Worm (Caenorhabditis elegans) whole organism, L2 larva: Measurements from ENCODE around the gene F14H12.3.

ENCODE experiments used
- C34F6.9 ChIP-seq: fragments of 150-350 bp; optimal IDR thresholded peaks from 2 replicates; lab custom pipeline; 2014; ENCODE audit warnings: missing biosample characterization, missing genetic modification characterization
- F13H6.1 ChIP-seq: sonication (generic microtip); optimal IDR thresholded peaks from 2 replicates; lab custom pipeline; 2016; ENCODE audit warnings: missing genetic modification characterization, missing compliant biosample characterization
- R02D3.7 ChIP-seq: fragments of 150-350 bp; optimal IDR thresholded peaks from 2 replicates; lab custom pipeline; 2014; ENCODE audit warnings: missing biosample characterization, missing genetic modification characterization
- Y55F3AM.14 ChIP-seq: fragments of 200-800 bp; sonication (Bioruptor generic); optimal IDR thresholded peaks from 2 replicates; lab custom pipeline; 2018; ENCODE audit warnings: mild to moderate bottlenecking, missing genetic modification characterization, missing compliant biosample characterization
- alr-1 ChIP-seq: fragments of 150-350 bp; optimal IDR thresholded peaks from 2 replicates; lab custom pipeline; 2014; ENCODE audit warnings: missing biosample characterization, missing genetic modification characterization
- ama-1 ChIP-seq: fragments of 150-350 bp; optimal IDR thresholded peaks from 2 replicates; lab custom pipeline; 2018; ENCODE audit warnings: inconsistent platforms
- ceh-82 ChIP-seq: fragments of 150-350 bp; optimal IDR thresholded peaks from 2 replicates; lab custom pipeline; 2014; ENCODE audit warnings: missing biosample characterization, missing genetic modification characterization
- crh-2 ChIP-seq: sonication (generic microtip); optimal IDR thresholded peaks from 2 replicates; lab custom pipeline; 2017; ENCODE audit warnings: missing biosample characterization, missing genetic modification characterization
- dmd-4 ChIP-seq: sonication (generic microtip); optimal IDR thresholded peaks from 2 replicates; lab custom pipeline; 2017; ENCODE audit warnings: missing biosample characterization, missing genetic modification characterization
- egl-27 ChIP-seq: sonication (generic microtip); optimal IDR thresholded peaks from 3 replicates; lab custom pipeline; 2017; ENCODE audit warnings: missing biosample characterization, missing genetic modification reagents, missing genetic modification characterization
- elt-1 ChIP-seq: fragments of 150-350 bp; optimal IDR thresholded peaks from 2 replicates; lab custom pipeline; 2014; ENCODE audit warnings: missing biosample characterization, missing genetic modification characterization
- fos-1 ChIP-seq: fragments of 150-350 bp; optimal IDR thresholded peaks from 2 replicates; lab custom pipeline; 2014; ENCODE audit warnings: missing biosample characterization, missing genetic modification characterization
- gmeb-1 ChIP-seq: fragments of 150-350 bp; optimal IDR thresholded peaks from 2 replicates; lab custom pipeline; 2014; ENCODE audit warnings: missing biosample characterization, missing genetic modification characterization
- lin-11 ChIP-seq: fragments of 150-350 bp; sonication (generic microtip); optimal IDR thresholded peaks from 2 replicates; lab custom pipeline; 2014; ENCODE audit warnings: missing biosample characterization, missing genetic modification characterization, inconsistent platforms, mixed read lengths
- lin-13 ChIP-seq: fragments of 150-350 bp; optimal IDR thresholded peaks from 2 replicates; lab custom pipeline; 2014; ENCODE audit warnings: missing biosample characterization, missing genetic modification reagents, missing genetic modification characterization
- lin-39 ChIP-seq: fragments of 150-350 bp; optimal IDR thresholded peaks from 2 replicates; lab custom pipeline; 2014; ENCODE audit warnings: missing biosample characterization, missing genetic modification reagents, missing genetic modification characterization
- mab-5 ChIP-seq: fragments of 150-350 bp; optimal IDR thresholded peaks from 2 replicates; lab custom pipeline; 2014; ENCODE audit warnings: missing biosample characterization, missing genetic modification characterization
- mdl-1 ChIP-seq, 2 experiments: fragments of 150-350 bp in 1 of 2; sonication (generic microtip) in 1 of 2; optimal IDR thresholded peaks; 2 replicates each; lab custom pipeline; 2017; ENCODE audit warnings: missing biosample characterization in 2 of 2, missing genetic modification characterization in 2 of 2
- nhr-11 ChIP-seq: fragments of 150-350 bp; optimal IDR thresholded peaks from 2 replicates; lab custom pipeline; 2014; ENCODE audit warnings: missing biosample characterization, missing genetic modification characterization
- nhr-129 ChIP-seq: fragments of 150-350 bp; optimal IDR thresholded peaks from 2 replicates; lab custom pipeline; 2014; ENCODE audit warnings: missing biosample characterization, missing genetic modification characterization
- nhr-25 ChIP-seq: fragments of 150-350 bp; sonication (generic microtip); optimal IDR thresholded peaks from 3 replicates; lab custom pipeline; 2014; ENCODE audit warnings: missing biosample characterization, missing genetic modification characterization
- nhr-6 ChIP-seq: fragments of 150-350 bp; optimal IDR thresholded peaks from 2 replicates; lab custom pipeline; 2014; ENCODE audit warnings: missing biosample characterization, missing genetic modification characterization
- nhr-77 ChIP-seq: fragments of 150-350 bp; optimal IDR thresholded peaks from 2 replicates; lab custom pipeline; 2014; ENCODE audit warnings: missing biosample characterization, missing genetic modification characterization
- sem-4 ChIP-seq: fragments of 150-350 bp; optimal IDR thresholded peaks from 2 replicates; lab custom pipeline; 2014; ENCODE audit warnings: missing biosample characterization, missing genetic modification reagents, missing genetic modification characterization
- sma-3 ChIP-seq: sonication (generic microtip); optimal IDR thresholded peaks from 2 replicates; lab custom pipeline; 2016; ENCODE audit warnings: missing genetic modification reagents, missing genetic modification characterization, missing compliant biosample characterization
- sma-9 ChIP-seq, 2 experiments: fragments of 150-350 bp in 1 of 2; sonication (generic microtip) in 1 of 2; optimal IDR thresholded peaks; 2 replicates each; lab custom pipeline; 2014 to 2016; ENCODE audit warnings: missing genetic modification characterization in 2 of 2, mild to moderate bottlenecking in 1 of 2, missing biosample characterization in 1 of 2, missing compliant biosample characterization in 1 of 2, missing genetic modification reagents in 1 of 2, moderate library complexity in 1 of 2
- snpc-4 ChIP-seq: fragments of 150-350 bp; optimal IDR thresholded peaks from 2 replicates; lab custom pipeline; 2014; ENCODE audit warnings: missing biosample characterization, missing genetic modification characterization
- unc-55 ChIP-seq: fragments of 150-350 bp; sonication (generic microtip); optimal IDR thresholded peaks from 3 replicates; lab custom pipeline; 2014; ENCODE audit warnings: missing biosample characterization, missing genetic modification reagents, missing genetic modification characterization
- unc-62 ChIP-seq: fragments of 150-350 bp; optimal IDR thresholded peaks from 2 replicates; lab custom pipeline; 2014; ENCODE audit warnings: missing biosample characterization, missing genetic modification reagents, missing genetic modification characterization
- zag-1 ChIP-seq: fragments of 150-350 bp; optimal IDR thresholded peaks from 2 replicates; lab custom pipeline; 2014; ENCODE audit warnings: missing biosample characterization, missing genetic modification characterization
- ztf-11 ChIP-seq: sonication (generic microtip); optimal IDR thresholded peaks from 2 replicates; lab custom pipeline; 2017; ENCODE audit warnings: missing biosample characterization, missing genetic modification characterization
- ztf-4 ChIP-seq: fragments of 150-350 bp; optimal IDR thresholded peaks from 2 replicates; lab custom pipeline; 2014; ENCODE audit warnings: missing biosample characterization, missing genetic modification characterization

The F14H12.3 gene

DNA sequence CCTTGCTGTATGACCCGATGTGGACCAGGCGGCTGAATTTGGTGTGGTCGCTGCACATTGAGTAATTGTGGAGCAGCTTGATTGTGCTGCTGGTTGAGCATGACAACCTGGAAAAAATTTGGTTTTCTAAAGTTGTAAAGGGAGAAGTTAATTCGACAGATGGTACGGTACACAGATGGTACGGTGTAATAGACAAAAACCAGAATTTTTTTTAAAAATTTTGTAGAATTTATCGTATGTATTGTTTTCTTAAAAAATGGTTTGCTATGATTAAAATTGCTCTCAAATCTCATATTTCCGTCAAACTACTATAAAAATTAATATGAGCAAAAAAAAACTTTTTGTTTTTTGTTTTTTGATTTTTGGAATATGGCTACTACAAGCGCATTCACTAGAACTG is 37.2 kb upstream of the F14H12.3 start, which contains the start of gene pqn-15:
TSS of gene pqn-15 (minus strand) at position 101 of the 400 bp plus-strand sequence.
- TF ChIP-seq unc-55 (GFP tag; lab: Kevin White, UChicago) (no peak), nhr-129 (no peak), R02D3.7 (tag; lab: Kevin White, UChicago) (no peak), mdl-1 (tag; optimal IDR thresholded peaks at IDR 0.05; lab: Kevin White, UChicago) (no peak), crh-2 (no peak), lin-13 (GFP tag; lab: Kevin White, UChicago) (no peak)
- TF ChIP-seq, all 48 proteins: peak for 0

DNA sequence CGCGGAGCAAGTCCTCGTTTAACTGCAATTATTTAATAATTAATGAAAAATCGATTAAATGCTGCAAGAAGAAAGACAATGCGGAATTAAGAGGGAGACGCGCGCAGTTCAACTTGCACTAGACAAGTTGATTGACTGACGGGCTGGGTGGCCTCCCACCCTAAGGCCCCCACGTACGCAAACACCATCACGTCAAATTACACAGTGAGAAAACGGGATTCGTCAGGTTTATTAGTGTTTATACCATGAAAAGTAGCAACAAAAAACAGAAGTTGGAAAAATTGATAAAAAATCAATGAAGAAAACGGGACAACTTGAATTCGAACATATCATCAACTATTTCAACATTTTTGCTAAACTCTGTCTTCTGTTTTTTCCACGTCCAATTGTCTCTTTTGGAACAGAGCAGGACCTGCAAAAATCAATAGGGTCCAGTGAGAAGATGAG is 36.4 kb upstream of the F14H12.3 start:
- no peak for TF ChIP-seq nhr-11 (tag; lab: Kevin White, UChicago)
- TF ChIP-seq crh-2 = peak; percentile 38
- TF ChIP-seq fos-1 (tag; lab: Kevin White, UChicago) = peak; percentile 15
- TF ChIP-seq C34F6.9 (tag; lab: Kevin White, UChicago) = peak; percentile 51
- TF ChIP-seq sma-9 (GFP tag; optimal IDR thresholded peaks at IDR 0.05; lab: Kevin White, UChicago) = peak; percentile 37
- no peak for TF ChIP-seq sma-9 (tag; optimal IDR thresholded peaks at IDR 0.05; lab: Kevin White, UChicago)
- peak; percentile 39 for TF ChIP-seq F13H6.1
- TF ChIP-seq nhr-129 = peak; percentile 4
- no peak for TF ChIP-seq alr-1 (tag; lab: Kevin White, UChicago)
- no peak for TF ChIP-seq snpc-4
- peak; percentile 51 for TF ChIP-seq unc-55 (GFP tag; lab: Kevin White, UChicago)
- TF ChIP-seq lin-13 (GFP tag; lab: Kevin White, UChicago) = peak; percentile 8
- no peak for TF ChIP-seq nhr-6 (tag; lab: Kevin White, UChicago)
- TF ChIP-seq ztf-11 = no peak

- TF ChIP-seq nhr-129 (no peak), elt-1 (tag; lab: Kevin White, UChicago) (no peak), Y55F3AM.14 (no peak), nhr-77 (tag; lab: Kevin White, UChicago) (no peak), nhr-6 (tag; lab: Kevin White, UChicago) (no peak), gmeb-1 (no peak), sma-3 (GFP tag; lab: Kevin White, UChicago) (no peak), dmd-4 (tag; lab: Kevin White, UChicago) (no peak)
Observed at ce11 chrX:4311668-4312067, 32.3 kb upstream of the F14H12.3 start, which contains the start of gene C52B9.8. C52B9.8 (minus strand) TSS chrX:4311768.

- TF ChIP-seq sma-3 (GFP tag; lab: Kevin White, UChicago) (no peak), sem-4 (tag; lab: Kevin White, UChicago) (peak; percentile 5), lin-11 (tag; lab: Kevin White, UChicago) (no peak), ztf-4 (tag; lab: Kevin White, UChicago) (no peak), zag-1 (no peak)
Observed at ce11 chrX:4314939-4315338, 29.1 kb upstream of the F14H12.3 start.

DNA sequence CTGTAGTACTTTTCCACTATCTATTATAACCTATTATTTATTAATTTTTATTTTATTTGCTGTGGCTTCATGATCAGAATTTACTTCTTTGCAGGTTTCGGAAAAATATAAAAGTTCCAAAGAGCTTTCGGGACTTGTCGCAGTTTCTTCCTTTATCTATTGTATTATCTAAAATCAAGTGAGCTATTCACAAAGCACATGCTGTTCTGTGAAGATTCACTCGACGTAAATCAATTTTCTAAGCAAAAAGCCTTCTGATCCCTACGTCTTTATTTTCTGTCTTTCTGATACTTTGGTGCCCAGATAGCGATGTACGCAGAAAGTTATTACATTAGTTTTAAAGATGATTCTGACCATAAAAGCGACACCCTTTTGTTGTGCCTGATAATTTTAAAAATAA is 26.9 kb upstream of the F14H12.3 start:
- TF ChIP-seq sem-4 (tag; lab: Kevin White, UChicago) = no peak
- peak; percentile 20 for TF ChIP-seq sma-9 (GFP tag; optimal IDR thresholded peaks at IDR 0.05; lab: Kevin White, UChicago)
- no peak for TF ChIP-seq sma-9 (tag; optimal IDR thresholded peaks at IDR 0.05; lab: Kevin White, UChicago)

DNA sequence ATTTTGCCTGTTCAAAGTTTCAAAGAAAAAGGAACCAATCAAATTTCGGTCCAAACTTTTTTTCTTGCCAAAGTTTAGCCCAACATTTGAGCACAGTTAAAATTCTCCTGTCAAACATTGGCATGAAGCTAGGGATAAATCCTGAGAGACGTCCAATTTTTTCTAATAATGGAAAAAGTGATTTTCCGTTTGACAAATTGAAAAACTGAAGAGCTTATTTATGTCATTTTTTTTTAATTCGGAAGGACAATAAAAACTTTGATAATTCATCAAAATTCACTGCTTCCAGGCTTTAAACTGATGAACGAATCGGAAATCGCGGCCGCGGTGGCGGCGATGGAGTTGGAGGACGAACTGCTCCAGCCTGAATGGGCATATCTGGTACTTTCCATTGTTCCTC is 23.5 kb upstream of the F14H12.3 start, which contains the start of gene dop-6:
TSS of gene dop-6 (plus strand) at position 301 of the 400 bp plus-strand sequence.
- TF ChIP-seq unc-62 (GFP tag; lab: Kevin White, UChicago) (no peak), elt-1 (tag; lab: Kevin White, UChicago) (no peak), ceh-82 (tag; lab: Kevin White, UChicago) (no peak), ztf-4 (tag; lab: Kevin White, UChicago) (no peak), ama-1 (lab: Kevin White, UChicago) (no peak), egl-27 (tag; lab: Kevin White, UChicago) (no peak), F13H6.1 (no peak), nhr-77 (tag; lab: Kevin White, UChicago) (no peak), mab-5 (no peak), nhr-25 (tag; lab: Kevin White, UChicago) (no peak), lin-39 (tag; lab: Kevin White, UChicago) (no peak), lin-13 (GFP tag; lab: Kevin White, UChicago) (no peak)
